Worm (Caenorhabditis elegans) whole organism, L2 larva: ENCODE data around the gene tsp-14.

Experiments
- C34F6.9 ChIP-seq: fragments of 150-350 bp; optimal IDR thresholded peaks from 2 replicates; lab custom pipeline; 2014; ENCODE audit warnings: missing biosample characterization, missing genetic modification characterization
- R02D3.7 ChIP-seq: fragments of 150-350 bp; optimal IDR thresholded peaks from 2 replicates; lab custom pipeline; 2014; ENCODE audit warnings: missing biosample characterization, missing genetic modification characterization
- Y55F3AM.14 ChIP-seq: fragments of 200-800 bp; sonication (Bioruptor generic); optimal IDR thresholded peaks from 2 replicates; lab custom pipeline; 2018; ENCODE audit warnings: mild to moderate bottlenecking, missing genetic modification characterization, missing compliant biosample characterization
- alr-1 ChIP-seq: fragments of 150-350 bp; optimal IDR thresholded peaks from 2 replicates; lab custom pipeline; 2014; ENCODE audit warnings: missing biosample characterization, missing genetic modification characterization
- blmp-1 ChIP-seq: sonication (generic microtip); optimal IDR thresholded peaks from 2 replicates; lab custom pipeline; 2017; ENCODE audit warnings: missing genetic modification characterization, mild to moderate bottlenecking, missing compliant biosample characterization, antibody characterized with exemption, moderate library complexity; ENCODE audit not compliant: insufficient read depth
- ceh-16 ChIP-seq: fragments of 150-350 bp; optimal IDR thresholded peaks from 2 replicates; lab custom pipeline; 2014; ENCODE audit warnings: missing biosample characterization, missing genetic modification characterization
- crh-2 ChIP-seq: sonication (generic microtip); optimal IDR thresholded peaks from 2 replicates; lab custom pipeline; 2017; ENCODE audit warnings: missing biosample characterization, missing genetic modification characterization
- egl-27 ChIP-seq: sonication (generic microtip); optimal IDR thresholded peaks from 3 replicates; lab custom pipeline; 2017; ENCODE audit warnings: missing biosample characterization, missing genetic modification reagents, missing genetic modification characterization
- elt-1 ChIP-seq: fragments of 150-350 bp; optimal IDR thresholded peaks from 2 replicates; lab custom pipeline; 2014; ENCODE audit warnings: missing biosample characterization, missing genetic modification characterization
- elt-3 ChIP-seq: sonication (generic microtip); optimal IDR thresholded peaks from 2 replicates; lab custom pipeline; 2017; ENCODE audit warnings: missing biosample characterization, missing genetic modification characterization
- fos-1 ChIP-seq: fragments of 150-350 bp; optimal IDR thresholded peaks from 2 replicates; lab custom pipeline; 2014; ENCODE audit warnings: missing biosample characterization, missing genetic modification characterization
- lin-11 ChIP-seq: fragments of 150-350 bp; sonication (generic microtip); optimal IDR thresholded peaks from 2 replicates; lab custom pipeline; 2014; ENCODE audit warnings: missing biosample characterization, missing genetic modification characterization, inconsistent platforms, mixed read lengths
- lin-13 ChIP-seq: fragments of 150-350 bp; optimal IDR thresholded peaks from 2 replicates; lab custom pipeline; 2014; ENCODE audit warnings: missing biosample characterization, missing genetic modification reagents, missing genetic modification characterization
- lin-39 ChIP-seq: fragments of 150-350 bp; optimal IDR thresholded peaks from 2 replicates; lab custom pipeline; 2014; ENCODE audit warnings: missing biosample characterization, missing genetic modification reagents, missing genetic modification characterization
- mab-5 ChIP-seq: fragments of 150-350 bp; optimal IDR thresholded peaks from 2 replicates; lab custom pipeline; 2014; ENCODE audit warnings: missing biosample characterization, missing genetic modification characterization
- mbf-1 ChIP-seq: sonication (generic microtip); optimal IDR thresholded peaks from 2 replicates; lab custom pipeline; 2017; ENCODE audit warnings: missing biosample characterization, missing genetic modification characterization
- nhr-10 ChIP-seq: sonication (generic microtip); optimal IDR thresholded peaks from 2 replicates; lab custom pipeline; 2017; ENCODE audit warnings: missing biosample characterization, missing genetic modification characterization
- nhr-12 ChIP-seq: fragments of 150-350 bp; optimal IDR thresholded peaks from 2 replicates; lab custom pipeline; 2014; ENCODE audit warnings: missing biosample characterization, missing genetic modification characterization
- nhr-129 ChIP-seq: fragments of 150-350 bp; optimal IDR thresholded peaks from 2 replicates; lab custom pipeline; 2014; ENCODE audit warnings: missing biosample characterization, missing genetic modification characterization
- nhr-237 ChIP-seq: fragments of 150-350 bp; optimal IDR thresholded peaks from 2 replicates; lab custom pipeline; 2014; ENCODE audit warnings: missing biosample characterization, missing genetic modification characterization
- nhr-25 ChIP-seq: fragments of 150-350 bp; sonication (generic microtip); optimal IDR thresholded peaks from 3 replicates; lab custom pipeline; 2014; ENCODE audit warnings: missing biosample characterization, missing genetic modification characterization
- nhr-6 ChIP-seq: fragments of 150-350 bp; optimal IDR thresholded peaks from 2 replicates; lab custom pipeline; 2014; ENCODE audit warnings: missing biosample characterization, missing genetic modification characterization
- nhr-77 ChIP-seq: fragments of 150-350 bp; optimal IDR thresholded peaks from 2 replicates; lab custom pipeline; 2014; ENCODE audit warnings: missing biosample characterization, missing genetic modification characterization
- peb-1 ChIP-seq: fragments of 150-350 bp; optimal IDR thresholded peaks from 2 replicates; lab custom pipeline; 2014; ENCODE audit warnings: missing biosample characterization, missing genetic modification characterization
- sem-4 ChIP-seq: fragments of 150-350 bp; optimal IDR thresholded peaks from 2 replicates; lab custom pipeline; 2014; ENCODE audit warnings: missing biosample characterization, missing genetic modification reagents, missing genetic modification characterization
- skn-1 ChIP-seq: sonication (generic microtip); optimal IDR thresholded peaks from 2 replicates; lab custom pipeline; 2017; ENCODE audit warnings: missing biosample characterization, missing genetic modification characterization
- sma-3 ChIP-seq: sonication (generic microtip); optimal IDR thresholded peaks from 2 replicates; lab custom pipeline; 2016; ENCODE audit warnings: missing genetic modification reagents, missing genetic modification characterization, missing compliant biosample characterization
- sma-9 ChIP-seq, 2 experiments: fragments of 150-350 bp in 1 of 2; sonication (generic microtip) in 1 of 2; optimal IDR thresholded peaks; 2 replicates each; lab custom pipeline; 2014 to 2016; ENCODE audit warnings: missing genetic modification characterization in 2 of 2, mild to moderate bottlenecking in 1 of 2, missing biosample characterization in 1 of 2, missing compliant biosample characterization in 1 of 2, missing genetic modification reagents in 1 of 2, moderate library complexity in 1 of 2
- unc-55 ChIP-seq: fragments of 150-350 bp; sonication (generic microtip); optimal IDR thresholded peaks from 3 replicates; lab custom pipeline; 2014; ENCODE audit warnings: missing biosample characterization, missing genetic modification reagents, missing genetic modification characterization
- zag-1 ChIP-seq: fragments of 150-350 bp; optimal IDR thresholded peaks from 2 replicates; lab custom pipeline; 2014; ENCODE audit warnings: missing biosample characterization, missing genetic modification characterization
- ztf-4 ChIP-seq: fragments of 150-350 bp; optimal IDR thresholded peaks from 2 replicates; lab custom pipeline; 2014; ENCODE audit warnings: missing biosample characterization, missing genetic modification characterization

The tsp-14 gene

ce11 chrX:4911287-4911876 lies 34.6 kb upstream of the tsp-14 start:
- peak; percentile 38 for TF ChIP-seq sma-9 (GFP tag; optimal IDR thresholded peaks at IDR 0.05; lab: Kevin White, UChicago)
- no peak for TF ChIP-seq sma-9 (tag; optimal IDR thresholded peaks at IDR 0.05; lab: Kevin White, UChicago)
- no peak for TF ChIP-seq sem-4 (tag; lab: Kevin White, UChicago)
- TF ChIP-seq skn-1 (tag; lab: Kevin White, UChicago), result no peak
- TF ChIP-seq nhr-77 (tag; lab: Kevin White, UChicago), result no peak
- TF ChIP-seq lin-13, result no peak
- TF ChIP-seq elt-1 (tag; lab: Kevin White, UChicago), result no peak
- TF ChIP-seq nhr-25 (tag; lab: Kevin White, UChicago), result peak; percentile 26
- TF ChIP-seq blmp-1 (tag; lab: Kevin White, UChicago), result no peak
- TF ChIP-seq ztf-4 (tag; lab: Kevin White, UChicago), result no peak
- no peak for TF ChIP-seq elt-3 (tag; lab: Kevin White, UChicago)
- no peak for TF ChIP-seq nhr-12 (tag; lab: Kevin White, UChicago)
- TF ChIP-seq lin-11 (tag; lab: Kevin White, UChicago), result no peak
- no peak for TF ChIP-seq nhr-6 (tag; lab: Kevin White, UChicago)
- TF ChIP-seq ceh-16 (tag; lab: Kevin White, UChicago), result no peak
- TF ChIP-seq sma-3, result peak; percentile 33
- no peak for TF ChIP-seq alr-1

- TF ChIP-seq nhr-237 (tag; lab: Kevin White, UChicago) (no peak), nhr-129 (tag; lab: Kevin White, UChicago) (no peak), peb-1 (tag; lab: Kevin White, UChicago) (no peak), C34F6.9 (no peak), blmp-1 (tag; lab: Kevin White, UChicago) (no peak), lin-11 (tag; lab: Kevin White, UChicago) (no peak), Y55F3AM.14 (GFP tag; lab: Kevin White, UChicago) (no peak), fos-1 (tag; lab: Kevin White, UChicago) (peak; percentile 81), mbf-1 (tag; lab: Kevin White, UChicago) (no peak), crh-2 (tag; lab: Kevin White, UChicago) (peak; percentile 25), ceh-16 (tag; lab: Kevin White, UChicago) (no peak), lin-39 (tag; lab: Kevin White, UChicago) (no peak)
These were observed 29.0 kb upstream of the tsp-14 start, which contains the start of gene K05B2.2 for ce11 chrX:4905804-4906203. TSS of gene K05B2.2 (plus strand) at chrX:4906081.

- TF ChIP-seq nhr-25 (tag; lab: Kevin White, UChicago), result no peak
- no peak for TF ChIP-seq egl-27 (tag; lab: Kevin White, UChicago)
These were observed 25.6 kb upstream of the tsp-14 start for ce11 chrX:4902376-4902775.

ce11 chrX:4901974-4902373 lies 25.2 kb upstream of the tsp-14 start:
- TF ChIP-seq mab-5 (tag; lab: Kevin White, UChicago) (no peak), zag-1 (tag; lab: Kevin White, UChicago) (peak; percentile 26), sma-9 (GFP tag; optimal IDR thresholded peaks at IDR 0.05; lab: Kevin White, UChicago) (peak; percentile 17), sma-9 (tag; optimal IDR thresholded peaks at IDR 0.05; lab: Kevin White, UChicago) (no peak), fos-1 (tag; lab: Kevin White, UChicago) (no peak)

- TF ChIP-seq Y55F3AM.14 (GFP tag; lab: Kevin White, UChicago), result no peak
- TF ChIP-seq ceh-16 (tag; lab: Kevin White, UChicago), result no peak
- no peak for TF ChIP-seq elt-1 (tag; lab: Kevin White, UChicago)
- TF ChIP-seq elt-3 (tag; lab: Kevin White, UChicago), result no peak
- no peak for TF ChIP-seq nhr-10
- TF ChIP-seq unc-55 (GFP tag; lab: Kevin White, UChicago), result no peak
- no peak for TF ChIP-seq sma-9 (GFP tag; optimal IDR thresholded peaks at IDR 0.05; lab: Kevin White, UChicago)
- no peak for TF ChIP-seq sma-9 (tag; optimal IDR thresholded peaks at IDR 0.05; lab: Kevin White, UChicago)
- TF ChIP-seq zag-1 (tag; lab: Kevin White, UChicago), result no peak
- TF ChIP-seq nhr-25 (tag; lab: Kevin White, UChicago), result no peak
- TF ChIP-seq R02D3.7 (tag; lab: Kevin White, UChicago), result no peak
- TF ChIP-seq mbf-1 (tag; lab: Kevin White, UChicago), result no peak
These were observed 23.9 kb upstream of the tsp-14 start, which contains the start of gene T07F12.4 for ce11 chrX:4900685-4901084. TSS of gene T07F12.4 (minus strand) at chrX:4900814.
